Worm (Caenorhabditis elegans): Measurements from ENCODE around the gene kin-19.

The kin-19 gene

ce11 chrIII:4036740-4037139, 49.7 kb downstream of the kin-19 start, which contains the start of gene hum-5:
Gene hum-5 (minus strand): TSS chrIII:4036840.
- TF ChIP-seq F13C5.2 (tag; optimal IDR thresholded peaks at IDR 0.05) = no peak
- no peak for TF ChIP-seq aly-1 (tag; optimal IDR thresholded peaks at IDR 0.05)
- TF ChIP-seq tbx-11 (GFP tag; IDR thresholded peaks at IDR 0.05) = no peak
- TF ChIP-seq tbx-37 (GFP tag; conservative IDR thresholded peaks at IDR 0.05) = no peak
- TF ChIP-seq B0310.2 (tag; optimal IDR thresholded peaks at IDR 0.05) = no peak
- no peak for TF ChIP-seq ceh-36 (tag; optimal IDR thresholded peaks at IDR 0.05)
- no peak for TF ChIP-seq hnd-1 (tag; optimal IDR thresholded peaks at IDR 0.05)
- TF ChIP-seq hmbx-1 (tag; optimal IDR thresholded peaks at IDR 0.05) = no peak
- no peak for TF ChIP-seq ceh-13 (GFP tag; optimal IDR thresholded peaks at IDR 0.05)
- no peak for TF ChIP-seq pes-1 (GFP tag; IDR thresholded peaks at IDR 0.05)
- no peak for TF ChIP-seq flt-1 (GFP tag; IDR thresholded peaks at IDR 0.05)
- no peak for TF ChIP-seq tra-4 (tag; optimal IDR thresholded peaks at IDR 0.05)
- TF ChIP-seq hmg-4 (GFP tag; optimal IDR thresholded peaks at IDR 0.05) = no peak
- TF ChIP-seq ama-1 (optimal IDR thresholded peaks at IDR 0.05) = no peak
- TF ChIP-seq scrt-1 (GFP tag; IDR thresholded peaks at IDR 0.05) = no peak
- TF ChIP-seq ets-7 (tag; optimal IDR thresholded peaks at IDR 0.05) = no peak

ce11 chrIII:4034984-4035383, 51.5 kb downstream of the kin-19 start:
- TF ChIP-seq ama-1 (optimal IDR thresholded peaks at IDR 0.05) = no peak

Data from whole organism, early embryonic.